Worm (Caenorhabditis elegans) whole organism, young adult: ENCODE measurements around the gene nhr-241.
"Not testable (repeated sequence)": the region's sequence is repeated elsewhere in the genome, so short reads cannot be mapped to it uniquely, and the experiment has no call there.

Source experiments
- attf-6 ChIP-seq: fragments of 200-800 bp; sonication (Bioruptor generic); IDR thresholded peaks from 2 replicates; pipeline ENCODE4 v1.3.6; 2022; ENCODE audit warnings: missing genetic modification reagents, missing genetic modification characterization, missing compliant biosample characterization
- efl-1 ChIP-seq: fragments of 150-350 bp; optimal IDR thresholded peaks from 2 replicates; lab custom pipeline; 2014; ENCODE audit warnings: missing biosample characterization, missing genetic modification reagents, missing genetic modification characterization
- egl-18 ChIP-seq: fragments of 200-800 bp; sonication (Bioruptor generic); IDR thresholded peaks from 2 replicates; pipeline ENCODE4 v1.3.6; 2022; ENCODE audit warnings: missing genetic modification reagents, missing genetic modification characterization, missing compliant biosample characterization
- hsf-1 ChIP-seq: fragments of 200-800 bp; sonication (Bioruptor generic); IDR thresholded peaks from 2 replicates; pipeline ENCODE4 v1.3.6; 2022; ENCODE audit warnings: missing genetic modification reagents, missing genetic modification characterization, missing compliant biosample characterization
- nfya-1 ChIP-seq: sonication (generic microtip); optimal IDR thresholded peaks from 2 replicates; lab custom pipeline; 2017; ENCODE audit warnings: antibody characterized with exemption, missing compliant biosample characterization, missing genetic modification characterization, borderline replicate concordance; ENCODE audit not compliant: insufficient read depth
- unc-62 ChIP-seq: fragments of 150-350 bp; optimal IDR thresholded peaks from 2 replicates; lab custom pipeline; 2014; ENCODE audit warnings: missing biosample characterization, missing genetic modification reagents, missing genetic modification characterization

DNA sequence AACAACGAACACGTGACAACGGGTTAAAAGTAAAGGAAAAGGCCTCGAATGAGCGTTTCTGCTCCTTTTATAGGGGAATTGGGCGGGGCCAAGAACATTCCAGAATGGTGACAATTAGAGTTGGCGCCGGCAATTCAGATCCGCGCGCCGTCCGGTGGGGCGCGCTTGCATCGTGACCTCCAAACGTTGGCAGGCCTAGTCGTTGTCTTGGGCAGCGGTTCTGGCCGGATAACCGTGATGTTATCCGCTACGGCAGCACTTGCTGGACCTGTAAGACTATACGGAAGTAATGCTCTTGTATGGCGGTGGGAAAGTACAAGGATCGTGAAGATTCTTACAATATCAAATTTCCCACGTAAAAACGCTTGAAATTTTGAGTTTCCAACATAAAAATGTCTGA is 25.6 kb downstream of the nhr-241 start:
- TF ChIP-seq nfya-1 (tag; lab: Kevin White, UChicago); egl-18; efl-1 (GFP tag; lab: Kevin White, UChicago); attf-6 (GFP tag; lab: Robert Waterston, UW); unc-62: not testable (repeated sequence)
- TF ChIP-seq hsf-1 (GFP tag; lab: Robert Waterston, UW), result 0 out of 2 replicates have a peak, but pooled peaks have one; percentile 32
